Worm (Caenorhabditis elegans): ENCODE data around the gene ZK353.9.

The ZK353.9 gene

DNA sequence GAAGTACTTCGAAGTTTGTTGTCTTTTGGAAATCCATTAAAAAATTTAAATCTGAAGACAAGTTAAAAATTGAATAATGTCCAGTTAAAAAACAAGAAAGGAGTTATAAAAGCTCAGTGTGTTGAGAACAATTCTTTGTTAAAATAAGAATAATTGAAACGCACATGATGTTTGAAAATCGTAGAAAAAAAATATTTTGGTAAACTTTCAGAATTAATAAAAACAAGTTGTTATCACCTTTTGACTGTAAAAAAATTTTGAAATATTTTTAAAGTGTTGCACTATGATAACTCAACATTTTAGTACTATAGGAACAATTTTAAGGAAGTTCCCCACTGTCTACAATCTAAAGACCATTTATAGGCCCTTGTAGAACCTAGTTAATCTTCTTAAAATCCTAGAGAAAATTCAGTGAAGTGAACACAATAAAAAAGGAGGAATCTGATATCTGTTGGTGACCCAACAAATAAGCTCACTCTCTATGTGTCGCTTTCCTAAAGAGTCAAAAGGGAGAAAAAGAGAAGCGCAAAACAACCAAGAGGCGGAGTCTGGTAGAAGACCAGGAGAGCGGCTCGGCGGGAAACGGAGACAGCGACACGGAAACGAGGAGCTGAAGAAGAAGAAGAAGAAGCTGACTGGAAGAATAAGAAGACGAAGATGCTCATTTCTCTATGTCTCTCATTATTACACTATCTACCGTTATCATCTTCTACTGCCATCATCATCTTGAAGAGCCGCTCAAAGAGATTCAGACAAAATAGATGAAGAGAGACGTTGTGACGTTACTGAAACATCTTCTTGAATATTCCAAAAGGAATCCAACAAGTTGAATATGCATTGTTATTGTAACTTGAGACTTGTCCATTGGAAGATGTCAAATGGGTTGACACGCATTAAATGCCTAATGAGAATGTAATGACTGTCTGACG, 14.7 kb upstream of the ZK353.9 start, which contains the start of gene ZK353.10:
TSS of gene ZK353.10 (minus strand) at position 51 of the 929 bp plus-strand sequence.
- no peak for TF ChIP-seq dmd-6 (GFP tag; IDR thresholded peaks at IDR 0.05)
- peak; percentile 93 for TF ChIP-seq aha-1 (tag)
- peak in 1 of 2 experiments; percentile 18 for TF ChIP-seq lsy-2 (tag; optimal IDR thresholded peaks at IDR 0.05)
- peak in 1 of 2 experiments; percentile 26 for TF ChIP-seq unc-62 (GFP tag; optimal IDR thresholded peaks at IDR 0.05 in 1 of 2)
- TF ChIP-seq unc-62 (tag; optimal IDR thresholded peaks at IDR 0.05): no peak

DNA sequence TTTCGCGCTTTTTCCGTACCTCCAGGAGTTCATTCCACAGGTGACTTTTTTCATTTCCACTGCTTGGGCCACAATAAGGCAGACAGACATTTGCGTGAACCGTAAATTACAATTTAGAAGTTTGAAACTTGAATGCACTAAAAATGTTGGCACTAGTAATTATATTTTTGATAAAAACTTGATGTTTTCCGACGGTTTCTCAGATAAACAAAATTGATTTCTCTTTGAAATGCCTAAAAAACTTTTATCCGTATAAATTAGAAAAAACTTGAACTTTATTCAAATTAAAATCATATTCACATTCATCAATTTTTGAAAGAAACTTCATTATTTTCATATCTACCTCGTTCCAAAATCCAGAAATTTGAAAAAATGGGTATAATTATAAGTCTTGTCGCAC, 13.6 kb upstream of the ZK353.9 start, which contains the start of gene ZK353.3:
TSS of gene ZK353.3 (plus strand) at position 301 of the 400 bp plus-strand sequence.
- TF ChIP-seq hlh-30 (tag; optimal IDR thresholded peaks at IDR 0.05; ENCODE audit: insufficient read depth) (no peak), dmd-6 (GFP tag; IDR thresholded peaks at IDR 0.05) (no peak), rbr-2 (tag; optimal IDR thresholded peaks at IDR 0.05) (no peak), attf-4 (tag; optimal IDR thresholded peaks at IDR 0.05) (no peak), lin-15B (tag; optimal IDR thresholded peaks at IDR 0.05) (no peak), F26F4.8 (GFP tag; conservative IDR thresholded peaks at IDR 0.05) (no peak), ceh-82 (tag; optimal IDR thresholded peaks at IDR 0.05) (no peak), zip-11 (GFP tag; IDR thresholded peaks at IDR 0.05) (no peak), ama-1 (optimal IDR thresholded peaks at IDR 0.05) (no peak)

- TF ChIP-seq zip-11 (GFP tag; IDR thresholded peaks at IDR 0.05) (no peak), lin-29 (GFP tag; IDR thresholded peaks at IDR 0.05) (no peak), spr-3 (GFP tag; optimal IDR thresholded peaks at IDR 0.05) (no peak)
Measured at ce11 chrIII:8398411-8398810, 10.9 kb upstream of the ZK353.9 start, which contains the start of gene ZK353.2. Gene ZK353.2, plus strand, starts transcription at chrIII:8398711.

- TF ChIP-seq lin-39 (tag; optimal IDR thresholded peaks at IDR 0.05) (no peak), mdl-1 (tag; optimal IDR thresholded peaks at IDR 0.05) (peak in 1 of 2 experiments; percentile 49), arid-1 (GFP tag; conservative IDR thresholded peaks at IDR 0.05) (no peak), sdz-12 (GFP tag; optimal IDR thresholded peaks at IDR 0.05) (no peak), hlh-30 (tag; optimal IDR thresholded peaks at IDR 0.05; ENCODE audit: insufficient read depth) (peak; percentile 7), unc-62 (GFP tag; optimal IDR thresholded peaks at IDR 0.05 in 1 of 2) (no peak), unc-62 (tag; optimal IDR thresholded peaks at IDR 0.05) (no peak), mes-2 (tag; optimal IDR thresholded peaks at IDR 0.05; ENCODE audit: poor library complexity, severe bottlenecking) (peak; percentile 15), daf-12 (tag; optimal IDR thresholded peaks at IDR 0.05) (no peak), nhr-48 (tag; optimal IDR thresholded peaks at IDR 0.05) (peak; percentile 28), dmd-6 (GFP tag; IDR thresholded peaks at IDR 0.05) (peak; percentile 97), nhr-28 (tag; optimal IDR thresholded peaks at IDR 0.05) (peak; percentile 73), nhr-77 (tag; optimal IDR thresholded peaks at IDR 0.05) (peak; percentile 39), ceh-44 (GFP tag; IDR thresholded peaks at IDR 0.05) (no peak), R02D3.7 (tag; optimal IDR thresholded peaks at IDR 0.05) (no peak), lsy-2 (tag; optimal IDR thresholded peaks at IDR 0.05) (peak in 1 of 2 experiments; percentile 8), cey-2 (tag; optimal IDR thresholded peaks at IDR 0.05; ENCODE audit: borderline replicate concordance, insufficient read depth) (no peak), dve-1 (tag; optimal IDR thresholded peaks at IDR 0.05; ENCODE audit: insufficient read depth) (peak; percentile 80), pqm-1 (tag; optimal IDR thresholded peaks at IDR 0.05) (peak; percentile 100), mxl-2 (GFP tag; conservative IDR thresholded peaks at IDR 0.05) (no peak), lin-13 (GFP tag; optimal IDR thresholded peaks at IDR 0.05) (no peak), ztf-7 (tag; optimal IDR thresholded peaks at IDR 0.05) (peak; percentile 82), mxl-3 (GFP tag; optimal IDR thresholded peaks at IDR 0.05) (peak; percentile 62), ces-1 (GFP tag; optimal IDR thresholded peaks at IDR 0.05) (no peak), gei-8 (GFP tag; optimal IDR thresholded peaks at IDR 0.05) (peak; percentile 44), jun-1 (tag; optimal IDR thresholded peaks at IDR 0.05) (no peak), unc-39 (tag; optimal IDR thresholded peaks at IDR 0.05) (no peak), hlh-11 (tag; optimal IDR thresholded peaks at IDR 0.05) (peak; percentile 82), php-3 (GFP tag; IDR thresholded peaks at IDR 0.05) (peak; percentile 87), tag-97 (GFP tag; IDR thresholded peaks at IDR 0.05) (no peak), lim-7 (GFP tag; IDR thresholded peaks at IDR 0.05) (no peak), lin-1 (GFP tag; IDR thresholded peaks at IDR 0.05) (peak; percentile 43; the same call in 1 of the 2 replicates)
Measured at ce11 chrIII:8400478-8400877, 8.8 kb upstream of the ZK353.9 start.
